Fruit fly (Drosophila melanogaster): Measurements from ENCODE around the gene CG3556.

Gene CG3556

dm6 chrX:4554718-4555117, 24.7 kb downstream of the CG3556 start:
- TF ChIP-seq noc (tag; optimal IDR thresholded peaks at IDR 0.05) = no peak

- TF ChIP-seq noc (tag; optimal IDR thresholded peaks at IDR 0.05) = no peak
Observed at dm6 chrX:4555833-4556232, 25.8 kb downstream of the CG3556 start.

dm6 chrX:4557772-4558171, 27.7 kb downstream of the CG3556 start, which contains the start of gene CG3546:
Gene CG3546 (plus strand): TSS chrX:4558072.
- no peak for TF ChIP-seq noc (tag; optimal IDR thresholded peaks at IDR 0.05)

dm6 chrX:4560182-4560845, 30.3 kb downstream of the CG3556 start:
- no peak for TF ChIP-seq noc (tag; optimal IDR thresholded peaks at IDR 0.05)

dm6 chrX:4563980-4564379, 33.9 kb downstream of the CG3556 start:
- TF ChIP-seq noc (tag; optimal IDR thresholded peaks at IDR 0.05) = no peak

dm6 chrX:4564962-4565361, 34.9 kb downstream of the CG3556 start:
- no peak for TF ChIP-seq noc (tag; optimal IDR thresholded peaks at IDR 0.05)

- no peak for TF ChIP-seq noc (tag; optimal IDR thresholded peaks at IDR 0.05)
Observed at dm6 chrX:4571829-4572228, 41.8 kb downstream of the CG3556 start, which contains the start of gene CG12684. Gene CG12684 (minus strand): TSS chrX:4571929.

dm6 chrX:4573971-4574370, 43.9 kb downstream of the CG3556 start:
- no peak for TF ChIP-seq noc (tag; optimal IDR thresholded peaks at IDR 0.05)

- TF ChIP-seq noc (tag; optimal IDR thresholded peaks at IDR 0.05) = no peak
Observed at dm6 chrX:4581769-4582168, 51.7 kb downstream of the CG3556 start.

- no peak for TF ChIP-seq noc (tag; optimal IDR thresholded peaks at IDR 0.05)
Observed at dm6 chrX:4582422-4582821, 52.4 kb downstream of the CG3556 start.
